Worm (Caenorhabditis elegans): Measurements from ENCODE around the gene abcx-1.

The abcx-1 gene

ce11 chrII:6573677-6574076, 41.7 kb downstream of the abcx-1 start, which contains the start of gene sra-28:
TSS of gene sra-28 (minus strand) at chrII:6573777.
- TF ChIP-seq ceh-34 (tag; optimal IDR thresholded peaks at IDR 0.05) (no peak), T23F11.4 (GFP tag; optimal IDR thresholded peaks at IDR 0.05) (no peak), odd-2 (tag; optimal IDR thresholded peaks at IDR 0.05) (no peak), hlh-30 (tag; optimal IDR thresholded peaks at IDR 0.05; ENCODE audit: insufficient read depth) (no peak), C38D4.7 (GFP tag; optimal IDR thresholded peaks at IDR 0.05) (no peak), ceh-48 (tag; optimal IDR thresholded peaks at IDR 0.05) (no peak), C08G9.2 (tag; optimal IDR thresholded peaks at IDR 0.05) (no peak), rnt-1 (tag; optimal IDR thresholded peaks at IDR 0.05) (no peak), ceh-6 (GFP tag; optimal IDR thresholded peaks at IDR 0.05) (no peak), fkh-10 (GFP tag; optimal IDR thresholded peaks at IDR 0.05) (no peak), fkh-6 (tag; optimal IDR thresholded peaks at IDR 0.05) (no peak), ref-2 (tag; optimal IDR thresholded peaks at IDR 0.05) (no peak)

DNA sequence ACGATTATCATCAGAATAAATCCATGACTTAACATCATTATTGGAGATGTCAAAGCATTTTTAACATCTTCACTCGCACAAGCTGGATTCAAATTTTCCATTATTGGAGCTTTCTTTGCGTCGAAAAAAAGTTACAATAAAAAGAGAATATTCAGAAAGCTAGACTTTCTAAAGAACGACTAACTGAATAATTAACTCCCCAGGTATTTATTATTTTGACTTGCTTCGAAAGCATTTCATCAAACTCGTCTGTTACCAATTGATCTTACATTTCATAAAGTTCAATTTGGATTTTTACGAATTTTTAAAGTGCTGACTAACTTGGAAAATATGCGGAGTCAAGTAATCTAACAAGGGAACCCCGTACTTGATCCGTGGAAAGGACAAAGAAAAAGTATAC, 43.7 kb downstream of the abcx-1 start, which contains the start of gene sra-29:
Gene sra-29 (minus strand): TSS at position 101 of the 400 bp plus-strand sequence.
- no peak for TF ChIP-seq ceh-31 (tag; optimal IDR thresholded peaks at IDR 0.05)
- TF ChIP-seq ceh-14 (tag; optimal IDR thresholded peaks at IDR 0.05): no peak
- TF ChIP-seq ama-1 (optimal IDR thresholded peaks at IDR 0.05): no peak
- TF ChIP-seq K09A11.1 (tag; optimal IDR thresholded peaks at IDR 0.05; ENCODE audit: insufficient read depth): no peak
- TF ChIP-seq unc-42 (tag; optimal IDR thresholded peaks at IDR 0.05): no peak
- no peak for TF ChIP-seq ceh-6 (GFP tag; optimal IDR thresholded peaks at IDR 0.05)
- no peak for TF ChIP-seq odd-2 (tag; optimal IDR thresholded peaks at IDR 0.05)
- TF ChIP-seq ceh-48 (tag; optimal IDR thresholded peaks at IDR 0.05): no peak

ce11 chrII:6578378-6578777, 46.4 kb downstream of the abcx-1 start, which contains the start of gene sra-31:
TSS of gene sra-31 (minus strand) at chrII:6578478.
- no peak for TF ChIP-seq tbx-7 (tag; optimal IDR thresholded peaks at IDR 0.05)

ce11 chrII:6581236-6581635, 49.3 kb downstream of the abcx-1 start, which contains the start of gene C56C10.6:
TSS of gene C56C10.6 (minus strand) at chrII:6581336.
- no peak for TF ChIP-seq nhr-232 (tag; optimal IDR thresholded peaks at IDR 0.05)
- TF ChIP-seq F13H6.1 (tag; optimal IDR thresholded peaks at IDR 0.05): no peak
- no peak for TF ChIP-seq odd-2 (tag; optimal IDR thresholded peaks at IDR 0.05)
- no peak for TF ChIP-seq C38D4.7 (GFP tag; optimal IDR thresholded peaks at IDR 0.05)

DNA sequence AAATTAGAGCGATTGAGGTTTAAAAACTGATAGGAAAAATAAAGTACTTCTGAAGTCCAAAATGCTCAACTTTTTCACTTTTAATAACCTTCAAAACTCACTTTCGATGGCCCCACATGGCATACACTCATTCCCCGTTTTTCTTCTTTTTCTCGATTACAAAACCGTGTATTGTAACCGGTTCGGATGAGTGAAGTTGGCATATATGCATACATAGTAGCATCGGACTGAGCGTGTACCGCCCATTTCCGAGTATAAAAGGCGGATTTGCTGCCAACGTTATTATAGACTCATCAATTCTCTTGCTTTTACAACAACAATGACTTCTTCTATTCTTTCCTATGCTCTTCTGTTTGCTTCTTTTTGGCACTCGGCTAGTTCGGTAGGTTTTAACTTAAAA, 50.8 kb downstream of the abcx-1 start, which contains the start of gene C56C10.4:
Gene C56C10.4 (plus strand): TSS at position 301 of the 400 bp plus-strand sequence.
- TF ChIP-seq lin-11 (tag; optimal IDR thresholded peaks at IDR 0.05) (no peak), mec-3 (tag; optimal IDR thresholded peaks at IDR 0.05; ENCODE audit: borderline replicate concordance) (no peak), ceh-2 (tag; optimal IDR thresholded peaks at IDR 0.05) (no peak), ceh-22 (tag; optimal IDR thresholded peaks at IDR 0.05) (no peak), ceh-6 (GFP tag; optimal IDR thresholded peaks at IDR 0.05) (no peak), Y22D7AL.16 (tag; optimal IDR thresholded peaks at IDR 0.05) (no peak), K02D7.2 (tag; optimal IDR thresholded peaks at IDR 0.05) (no peak), pax-1 (tag; optimal IDR thresholded peaks at IDR 0.05) (no peak), unc-42 (tag; optimal IDR thresholded peaks at IDR 0.05) (no peak), C38D4.7 (GFP tag; optimal IDR thresholded peaks at IDR 0.05) (no peak), elt-2 (tag; optimal IDR thresholded peaks at IDR 0.05) (no peak), tbx-2 (tag; optimal IDR thresholded peaks at IDR 0.05) (no peak), nhr-232 (tag; optimal IDR thresholded peaks at IDR 0.05) (no peak)
